Worm (Caenorhabditis elegans) whole organism, L4 larva: ENCODE results near the gene Y57E12B.10.

Experiments
- F10B5.3 ChIP-seq: sonication (generic microtip); optimal IDR thresholded peaks from 2 replicates; lab custom pipeline; 2016; ENCODE audit warnings: mild to moderate bottlenecking, missing genetic modification characterization, missing compliant biosample characterization
- F26F4.8 ChIP-seq: fragments of 200-800 bp; sonication (Bioruptor generic); conservative IDR thresholded peaks from 2 replicates; pipeline ENCODE4 v1.3.6; 2022; ENCODE audit warnings: missing genetic modification characterization, missing compliant biosample characterization
- Y75B8A.6 ChIP-seq: fragments of 200-800 bp; sonication (Bioruptor generic); IDR thresholded peaks from 2 replicates; pipeline ENCODE4 v1.3.6; 2022; ENCODE audit warnings: missing genetic modification reagents, missing genetic modification characterization, missing compliant biosample characterization
- ZK337.2 ChIP-seq: fragments of 200-800 bp; sonication (Bioruptor generic); IDR thresholded peaks from 2 replicates; pipeline ENCODE4 v1.3.6; 2022; ENCODE audit warnings: missing genetic modification reagents, missing genetic modification characterization, missing compliant biosample characterization
- attf-4 ChIP-seq: sonication (generic microtip); optimal IDR thresholded peaks from 3 replicates; lab custom pipeline; 2017; ENCODE audit warnings: missing biosample characterization, missing genetic modification characterization
- ceh-20 ChIP-seq: fragments of 200-800 bp; sonication (Bioruptor generic); IDR thresholded peaks from 2 replicates; pipeline ENCODE4 v1.3.6; 2022; ENCODE audit warnings: missing genetic modification reagents, missing genetic modification characterization, missing compliant biosample characterization
- ceh-62 ChIP-seq: sonication (generic microtip); optimal IDR thresholded peaks from 2 replicates; lab custom pipeline; 2017; ENCODE audit warnings: missing biosample characterization, missing genetic modification characterization
- ces-1 ChIP-seq: fragments of 150-350 bp; sonication (generic microtip); optimal IDR thresholded peaks from 4 replicates; lab custom pipeline; 2014; ENCODE audit warnings: missing biosample characterization, missing genetic modification reagents, missing genetic modification characterization
- ctbp-1 ChIP-seq: fragments of 200-800 bp; sonication (Bioruptor generic); IDR thresholded peaks from 2 replicates; pipeline ENCODE4 v1.3.6; 2022; ENCODE audit warnings: missing genetic modification reagents, missing genetic modification characterization, missing compliant biosample characterization
- daf-12 ChIP-seq: fragments of 150-350 bp; optimal IDR thresholded peaks from 2 replicates; lab custom pipeline; 2014; ENCODE audit warnings: missing biosample characterization, missing genetic modification reagents, missing genetic modification characterization
- daf-16 ChIP-seq, 3 experiments: sonication (generic microtip); optimal IDR thresholded peaks; 2 replicates each; lab custom pipeline; 2016 to 2017; ENCODE audit warnings: missing genetic modification characterization in 3 of 3, missing genetic modification reagents in 3 of 3, mild to moderate bottlenecking in 2 of 3, missing compliant biosample characterization in 2 of 3, missing biosample characterization in 1 of 3, moderate library complexity in 1 of 3
- daf-19 ChIP-seq: fragments of 200-800 bp; sonication (Bioruptor generic); conservative IDR thresholded peaks from 2 replicates; pipeline ENCODE4 v1.3.6; 2022; ENCODE audit warnings: missing genetic modification characterization, missing compliant biosample characterization
- daf-8 ChIP-seq: fragments of 200-800 bp; sonication (Bioruptor generic); IDR thresholded peaks from 2 replicates; pipeline ENCODE4 v1.3.6; 2022; ENCODE audit warnings: missing genetic modification characterization, missing compliant biosample characterization
- duxl-1 ChIP-seq: sonication (generic microtip); optimal IDR thresholded peaks from 2 replicates; lab custom pipeline; 2016; ENCODE audit warnings: mild to moderate bottlenecking, missing genetic modification characterization, moderate library complexity, missing compliant biosample characterization; ENCODE audit not compliant: poor library complexity
- dve-1 ChIP-seq: sonication (generic microtip); optimal IDR thresholded peaks from 2 replicates; lab custom pipeline; 2017; ENCODE audit warnings: antibody characterized with exemption, mild to moderate bottlenecking, missing genetic modification characterization, missing compliant biosample characterization; ENCODE audit not compliant: insufficient read depth
- fos-1 ChIP-seq: fragments of 150-350 bp; optimal IDR thresholded peaks from 2 replicates; lab custom pipeline; 2014; ENCODE audit warnings: missing biosample characterization, missing genetic modification characterization
- gei-8 ChIP-seq: fragments of 200-800 bp; sonication (Bioruptor generic); optimal IDR thresholded peaks from 2 replicates; lab custom pipeline; 2018; ENCODE audit warnings: mild to moderate bottlenecking, missing genetic modification characterization, missing compliant biosample characterization
- hif-1 ChIP-seq, 2 experiments: sonication (generic microtip); optimal IDR thresholded peaks; 2 replicates each; lab custom pipeline; 2016 to 2017; ENCODE audit warnings: missing compliant biosample characterization in 2 of 2, missing genetic modification characterization in 2 of 2, missing genetic modification reagents in 2 of 2, missing genotype in 2 of 2, mild to moderate bottlenecking in 1 of 2
- hlh-11 ChIP-seq: fragments of 200-800 bp; sonication (Bioruptor generic); optimal IDR thresholded peaks from 2 replicates; lab custom pipeline; 2018; ENCODE audit warnings: mild to moderate bottlenecking, missing genetic modification characterization, missing compliant biosample characterization
- hlh-30 ChIP-seq: sonication (generic microtip); optimal IDR thresholded peaks from 2 replicates; lab custom pipeline; 2017; ENCODE audit warnings: antibody characterized with exemption, mild to moderate bottlenecking, missing genetic modification characterization, missing compliant biosample characterization; ENCODE audit not compliant: insufficient read depth
- hmg-1.1 ChIP-seq: fragments of 200-800 bp; sonication (Bioruptor generic); IDR thresholded peaks from 2 replicates; pipeline ENCODE4 v1.3.6; 2022; ENCODE audit warnings: missing genetic modification reagents, missing genetic modification characterization, missing compliant biosample characterization
- lir-3 ChIP-seq: sonication (generic microtip); optimal IDR thresholded peaks from 2 replicates; lab custom pipeline; 2016; ENCODE audit warnings: mild to moderate bottlenecking, missing genetic modification characterization, missing compliant biosample characterization
- madf-9 ChIP-seq: fragments of 200-800 bp; sonication (Bioruptor generic); conservative IDR thresholded peaks from 2 replicates; pipeline ENCODE4 v1.3.6; 2022; ENCODE audit warnings: missing genetic modification reagents, missing genetic modification characterization, missing compliant biosample characterization
- mdt-29 ChIP-seq: fragments of 200-800 bp; sonication (Bioruptor generic); IDR thresholded peaks from 2 replicates; pipeline ENCODE4 v1.3.6; 2022; ENCODE audit warnings: missing genetic modification reagents, missing genetic modification characterization, missing compliant biosample characterization
- mes-2 ChIP-seq: sonication (generic microtip); optimal IDR thresholded peaks from 2 replicates; lab custom pipeline; 2016; ENCODE audit warnings: missing genotype, mild to moderate bottlenecking, missing genetic modification characterization, missing compliant biosample characterization; ENCODE audit not compliant: poor library complexity, severe bottlenecking
- mxl-2 ChIP-seq: fragments of 200-800 bp; sonication (Bioruptor generic); conservative IDR thresholded peaks from 2 replicates; pipeline ENCODE4 v1.3.6; 2022; ENCODE audit warnings: missing genetic modification reagents, missing genetic modification characterization, missing compliant biosample characterization
- nhr-237 ChIP-seq: sonication (generic microtip); optimal IDR thresholded peaks from 2 replicates; lab custom pipeline; 2017; ENCODE audit warnings: missing biosample characterization, missing genetic modification characterization
- nhr-25 ChIP-seq: sonication (generic microtip); optimal IDR thresholded peaks from 2 replicates; lab custom pipeline; 2017; ENCODE audit warnings: missing genetic modification characterization, mild to moderate bottlenecking, missing compliant biosample characterization, antibody characterized with exemption, moderate library complexity, borderline replicate concordance; ENCODE audit not compliant: insufficient read depth
- nhr-48 ChIP-seq: sonication (generic microtip); optimal IDR thresholded peaks from 2 replicates; lab custom pipeline; 2016; ENCODE audit warnings: mild to moderate bottlenecking, missing genetic modification characterization, missing compliant biosample characterization
- nhr-77 ChIP-seq: fragments of 150-350 bp; optimal IDR thresholded peaks from 2 replicates; lab custom pipeline; 2014; ENCODE audit warnings: missing biosample characterization, missing genetic modification characterization
- pqm-1 ChIP-seq: sonication (generic microtip); optimal IDR thresholded peaks from 2 replicates; lab custom pipeline; 2017; ENCODE audit warnings: missing biosample characterization, missing genetic modification characterization
- sdz-12 ChIP-seq: fragments of 200-800 bp; sonication (Bioruptor generic); optimal IDR thresholded peaks from 2 replicates; lab custom pipeline; 2018; ENCODE audit warnings: mild to moderate bottlenecking, missing genetic modification characterization, missing compliant biosample characterization
- set-16 ChIP-seq: fragments of 200-800 bp; sonication (Bioruptor generic); IDR thresholded peaks from 2 replicates; pipeline ENCODE4 v1.3.6; 2022; ENCODE audit warnings: missing genetic modification reagents, missing genetic modification characterization, missing compliant biosample characterization
- spr-1 ChIP-seq: sonication (generic microtip); optimal IDR thresholded peaks from 2 replicates; lab custom pipeline; 2016; ENCODE audit warnings: mild to moderate bottlenecking, missing genetic modification characterization, missing compliant biosample characterization
- tag-97 ChIP-seq: fragments of 200-800 bp; sonication (Bioruptor generic); IDR thresholded peaks from 2 replicates; pipeline ENCODE4 v1.3.6; 2022; ENCODE audit warnings: missing genetic modification characterization, missing compliant biosample characterization
- unc-62 ChIP-seq, 3 experiments: fragments of 150-350 bp in 1 of 3; sonication (generic microtip); optimal IDR thresholded peaks in 2 of 3; peaks in 1 of 3; 1 replicate in 1 of 3; 2 replicates in 2 of 3; lab custom pipeline; 2014 to 2017; ENCODE audit warnings: missing biosample characterization in 3 of 3, missing genetic modification characterization in 3 of 3, missing genetic modification reagents in 3 of 3, missing genotype in 1 of 3
- vab-7 ChIP-seq: fragments of 200-800 bp; sonication (Bioruptor generic); IDR thresholded peaks from 2 replicates; pipeline ENCODE4 v1.3.6; 2022; ENCODE audit warnings: missing genetic modification reagents, missing genetic modification characterization, missing compliant biosample characterization
- zfp-2 ChIP-seq: sonication (generic microtip); optimal IDR thresholded peaks from 2 replicates; lab custom pipeline; 2016; ENCODE audit warnings: mild to moderate bottlenecking, missing genetic modification characterization, missing compliant biosample characterization
- zip-2 ChIP-seq: fragments of 150-350 bp; optimal IDR thresholded peaks from 2 replicates; lab custom pipeline; 2014; ENCODE audit warnings: missing biosample characterization, missing genetic modification characterization
- ztf-11 ChIP-seq: fragments of 150-350 bp; optimal IDR thresholded peaks from 2 replicates; lab custom pipeline; 2014; ENCODE audit warnings: missing biosample characterization, missing genetic modification characterization

Gene Y57E12B.10

DNA sequence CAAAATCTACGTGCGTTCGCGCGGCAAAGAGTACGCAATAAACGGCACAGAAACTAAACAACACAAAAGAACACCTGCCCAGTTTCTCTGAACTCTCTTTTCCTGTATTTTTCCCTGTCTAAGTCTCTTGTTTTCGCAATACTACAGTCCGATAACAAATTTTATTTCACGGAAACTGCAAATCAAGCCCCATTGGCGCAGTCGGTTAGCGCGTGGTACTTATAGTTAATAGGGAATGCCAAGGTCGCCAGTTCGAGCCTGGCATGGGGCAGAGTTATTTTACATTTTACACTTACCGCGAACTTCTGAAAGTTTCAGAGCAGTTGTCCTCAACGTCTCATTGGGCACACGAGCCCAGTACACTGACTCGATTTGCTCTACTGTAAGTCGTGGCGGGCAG, 18.5 kb downstream of the Y57E12B.10 start (continued):
- no peak for TF ChIP-seq hmg-1.1 (GFP tag; lab: Robert Waterston, UW)
- TF ChIP-seq ZK337.2 (GFP tag; lab: Robert Waterston, UW), result no peak
- no peak for TF ChIP-seq spr-1
- no peak for TF ChIP-seq ztf-11 (tag; lab: Kevin White, UChicago)
- no peak for TF ChIP-seq ceh-62 (tag; lab: Kevin White, UChicago)
- TF ChIP-seq mes-2 (tag; lab: Kevin White, UChicago), result no peak
- no peak for TF ChIP-seq F10B5.3 (tag; lab: Kevin White, UChicago)
- 0 out of 2 replicates have a peak, but pooled peaks have one; percentile 17 for TF ChIP-seq vab-7 (GFP tag; lab: Robert Waterston, UW)
- no peak for TF ChIP-seq fos-1 (tag; lab: Kevin White, UChicago)
- 0 out of 2 replicates have a peak, but pooled peaks have one; percentile 14 for TF ChIP-seq F26F4.8
- no peak for TF ChIP-seq nhr-237 (tag; lab: Kevin White, UChicago)
- TF ChIP-seq ces-1 (GFP tag; lab: Kevin White, UChicago), result no peak
- TF ChIP-seq mdt-29 (GFP tag; lab: Robert Waterston, UW), result no peak
- no peak for TF ChIP-seq ceh-20 (GFP tag; lab: Robert Waterston, UW)
- no peak for TF ChIP-seq set-16 (GFP tag; lab: Robert Waterston, UW)
- TF ChIP-seq attf-4 (tag; lab: Kevin White, UChicago), result no peak
- no peak for TF ChIP-seq nhr-25 (tag; lab: Kevin White, UChicago)
- TF ChIP-seq daf-19 (GFP tag; lab: Robert Waterston, UW), result no peak
- no peak for TF ChIP-seq nhr-77 (tag; lab: Kevin White, UChicago)
- TF ChIP-seq, all 104 proteins: peak for 4

ce11 chrV:6906435-6906834, 29.3 kb downstream of the Y57E12B.10 start:
- TF ChIP-seq hlh-11 (tag; lab: Kevin White, UChicago) (no peak), hlh-30 (no peak), daf-12 (tag; lab: Kevin White, UChicago) (no peak), dve-1 (no peak), mxl-2 (no peak), gei-8 (no peak), unc-62 (GFP tag; optimal IDR thresholded peaks at IDR 0.05 in 1 of 2; lab: Kevin White, UChicago) (peak in 1 of 2 experiments; percentile 93), unc-62 (tag; optimal IDR thresholded peaks at IDR 0.05; lab: Kevin White, UChicago) (no peak), lir-3 (tag; lab: Kevin White, UChicago) (no peak), ces-1 (GFP tag; lab: Kevin White, UChicago) (no peak)

DNA sequence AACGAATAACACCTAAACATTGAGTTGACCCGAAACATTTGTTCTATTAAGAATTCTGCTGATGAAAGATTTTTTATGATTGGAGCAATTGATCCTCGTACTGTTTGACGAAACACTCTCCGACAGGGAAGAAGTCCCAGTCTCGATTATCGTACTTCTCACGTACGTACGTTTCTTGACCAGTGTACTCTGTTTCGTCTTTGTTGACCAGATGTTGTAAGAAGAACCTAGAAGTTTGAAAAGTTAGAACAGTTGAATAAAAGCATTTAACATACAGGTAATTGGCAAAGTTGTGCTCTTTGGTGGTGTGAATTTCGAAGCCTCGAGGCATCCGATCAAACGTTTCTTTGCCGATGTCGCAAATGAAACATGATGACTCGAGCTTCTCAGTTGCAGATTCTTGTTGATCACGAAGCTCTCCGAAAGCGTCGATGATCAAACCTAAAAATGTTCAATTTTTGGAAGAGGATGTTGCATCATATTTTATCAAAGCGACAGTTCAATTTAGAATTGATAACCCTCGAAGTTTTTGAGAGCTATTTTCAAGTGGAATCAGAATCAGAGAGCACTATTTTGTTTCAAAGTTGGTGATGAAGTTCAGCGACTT, 33.7 kb downstream of the Y57E12B.10 start:
- peak in 1 of 2 experiments; percentile 98 for TF ChIP-seq unc-62 (GFP tag; optimal IDR thresholded peaks at IDR 0.05 in 1 of 2; lab: Kevin White, UChicago)
- TF ChIP-seq unc-62 (tag; optimal IDR thresholded peaks at IDR 0.05; lab: Kevin White, UChicago), result no peak
- TF ChIP-seq duxl-1 (tag; lab: Kevin White, UChicago), result no peak
- no peak for TF ChIP-seq madf-9 (GFP tag; lab: Robert Waterston, UW)

ce11 chrV:6900814-6901592, 34.8 kb downstream of the Y57E12B.10 start:
- TF ChIP-seq ctbp-1 (GFP tag; lab: Robert Waterston, UW) (no peak), daf-8 (GFP tag; lab: Robert Waterston, UW) (no peak), hif-1 (tag; optimal IDR thresholded peaks at IDR 0.05; lab: Kevin White, UChicago) (peak in 1 of 2 experiments; percentile 38), attf-4 (tag; lab: Kevin White, UChicago) (no peak), nhr-237 (tag; lab: Kevin White, UChicago) (no peak), set-16 (GFP tag; lab: Robert Waterston, UW) (no peak), daf-16 (GFP tag; optimal IDR thresholded peaks at IDR 0.05; lab: Kevin White, UChicago) (peak in 1 of 2 experiments; percentile 11), daf-16 (tag; optimal IDR thresholded peaks at IDR 0.05; lab: Kevin White, UChicago) (peak; percentile 56), zip-2 (no peak), pqm-1 (no peak), tag-97 (GFP tag; lab: Robert Waterston, UW) (no peak), zfp-2 (tag; lab: Kevin White, UChicago) (no peak), mes-2 (tag; lab: Kevin White, UChicago) (peak; percentile 35), hlh-30 (peak; percentile 32), Y75B8A.6 (GFP tag; lab: Robert Waterston, UW) (no peak), nhr-48 (tag; lab: Kevin White, UChicago) (peak; percentile 52), daf-12 (tag; lab: Kevin White, UChicago) (no peak), sdz-12 (GFP tag; lab: Kevin White, UChicago) (no peak), mxl-2 (0 out of 2 replicates have a peak, but pooled peaks have one; percentile 53)
